Fruit fly (Drosophila melanogaster): Measurements from ENCODE around the gene tho2.

Gene tho2

DNA sequence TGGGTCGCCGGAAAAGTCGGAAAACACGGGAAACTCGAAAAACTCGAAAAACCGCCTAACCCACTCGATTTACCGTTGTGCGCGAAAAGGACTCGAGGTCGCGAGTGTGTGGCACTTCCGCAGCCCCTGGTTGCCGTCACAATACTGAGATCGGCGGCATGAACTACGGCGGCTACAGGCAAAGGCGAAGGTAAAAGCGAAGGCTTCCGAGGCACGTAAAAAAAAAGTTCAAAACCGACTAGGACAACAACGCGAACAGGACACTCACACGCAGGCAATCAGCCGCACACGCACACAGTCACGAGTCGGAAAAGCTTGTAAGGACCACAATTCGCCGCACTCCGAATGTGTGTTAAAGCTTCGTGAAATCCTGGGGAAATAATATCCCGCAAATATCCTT lies 35.2 kb downstream of the tho2 start, which contains the start of gene dpr3:
dpr3 (minus strand) TSS at position 133 of the 400 bp plus-strand sequence.
- TF ChIP-seq EcR (GFP tag; optimal IDR thresholded peaks at IDR 0.05) (no peak), pan (optimal IDR thresholded peaks at IDR 0.05) (no peak), Dll (optimal IDR thresholded peaks at IDR 0.05) (no peak), psq (optimal IDR thresholded peaks at IDR 0.05) (no peak), CG8478 (optimal IDR thresholded peaks at IDR 0.05) (no peak), usp (GFP tag; optimal IDR thresholded peaks at IDR 0.05) (no peak)

DNA sequence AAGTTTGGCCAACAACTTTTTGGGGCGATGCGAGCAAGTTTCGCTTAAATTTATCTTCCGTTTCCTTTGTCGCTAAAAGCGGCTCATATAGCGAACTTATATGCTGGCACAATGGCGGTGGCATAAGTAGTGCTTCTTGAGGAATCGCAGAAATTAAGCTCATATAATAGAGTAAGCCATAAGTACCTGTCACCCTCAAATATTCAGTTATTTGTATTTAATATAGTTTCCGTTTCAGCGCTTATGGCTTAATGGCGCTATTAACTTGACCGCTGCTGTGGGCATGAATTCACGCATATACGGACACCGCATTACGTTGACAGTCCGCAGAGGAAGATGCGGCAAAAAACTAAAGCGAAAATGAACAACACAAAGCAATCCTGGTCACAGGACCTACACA lies 54.8 kb downstream of the tho2 start:
- TF ChIP-seq Dll (optimal IDR thresholded peaks at IDR 0.05) (no peak), CG8478 (optimal IDR thresholded peaks at IDR 0.05) (no peak), EcR (GFP tag; optimal IDR thresholded peaks at IDR 0.05) (no peak), pan (optimal IDR thresholded peaks at IDR 0.05) (no peak), usp (GFP tag; optimal IDR thresholded peaks at IDR 0.05) (no peak), psq (optimal IDR thresholded peaks at IDR 0.05) (no peak)

Data from whole organism.